Worm (Caenorhabditis elegans) whole organism, late embryonic: Measurements from ENCODE around the gene K09C6.8.

Experiments used
- C38D4.7 ChIP-seq: fragments of 200-800 bp; sonication (Bioruptor generic); optimal IDR thresholded peaks from 2 replicates; lab custom pipeline; 2018; ENCODE audit warnings: mild to moderate bottlenecking, missing genetic modification characterization, moderate library complexity, missing compliant biosample characterization
- F13H6.1 ChIP-seq: sonication (generic microtip); optimal IDR thresholded peaks from 2 replicates; lab custom pipeline; 2016; ENCODE audit warnings: missing genetic modification characterization, missing compliant biosample characterization
- K09A11.1 ChIP-seq: sonication (generic microtip); optimal IDR thresholded peaks from 2 replicates; lab custom pipeline; 2017; ENCODE audit warnings: antibody characterized with exemption, mild to moderate bottlenecking, missing genetic modification characterization, missing compliant biosample characterization; ENCODE audit not compliant: insufficient read depth
- Y22D7AL.16 ChIP-seq: sonication (generic microtip); optimal IDR thresholded peaks from 2 replicates; lab custom pipeline; 2016; ENCODE audit warnings: missing genetic modification characterization, missing compliant biosample characterization
- ama-1 ChIP-seq: fragments of 150-350 bp; optimal IDR thresholded peaks from 2 replicates; lab custom pipeline; 2014
- ceh-18 ChIP-seq: sonication (generic microtip); optimal IDR thresholded peaks from 2 replicates; lab custom pipeline; 2016; ENCODE audit warnings: missing genetic modification characterization, missing compliant biosample characterization
- ceh-19 ChIP-seq: fragments of 200-800 bp; sonication (Bioruptor generic); optimal IDR thresholded peaks from 2 replicates; lab custom pipeline; 2018; ENCODE audit warnings: mild to moderate bottlenecking, missing genetic modification characterization, missing compliant biosample characterization
- ceh-2 ChIP-seq: sonication (generic microtip); optimal IDR thresholded peaks from 2 replicates; lab custom pipeline; 2016; ENCODE audit warnings: missing genotype, missing genetic modification characterization, missing compliant biosample characterization
- ceh-31 ChIP-seq: sonication (generic microtip); optimal IDR thresholded peaks from 2 replicates; lab custom pipeline; 2016; ENCODE audit warnings: missing genetic modification characterization, missing compliant biosample characterization
- ceh-45 ChIP-seq: fragments of 200-800 bp; sonication (Bioruptor generic); IDR thresholded peaks from 2 replicates; pipeline ENCODE4 v1.3.6; 2022; ENCODE audit warnings: missing genetic modification reagents, missing genetic modification characterization, missing compliant biosample characterization
- ceh-6 ChIP-seq: fragments of 200-800 bp; sonication (Bioruptor generic); optimal IDR thresholded peaks from 2 replicates; lab custom pipeline; 2018; ENCODE audit warnings: mild to moderate bottlenecking, missing genetic modification characterization, missing compliant biosample characterization
- dmd-4 ChIP-seq: sonication (generic microtip); optimal IDR thresholded peaks from 2 replicates; lab custom pipeline; 2016; ENCODE audit warnings: borderline replicate concordance, missing genetic modification characterization, missing compliant biosample characterization
- hlh-8 ChIP-seq: sonication (generic microtip); optimal IDR thresholded peaks from 2 replicates; lab custom pipeline; 2016; ENCODE audit warnings: missing genotype, missing genetic modification characterization, missing compliant biosample characterization
- lim-6 ChIP-seq: sonication (generic microtip); optimal IDR thresholded peaks from 2 replicates; lab custom pipeline; 2016; ENCODE audit warnings: missing genetic modification characterization, missing compliant biosample characterization
- mec-3 ChIP-seq: sonication (generic microtip); optimal IDR thresholded peaks from 2 replicates; lab custom pipeline; 2016; ENCODE audit warnings: borderline replicate concordance, missing genetic modification characterization, missing compliant biosample characterization
- nhr-232 ChIP-seq: sonication (generic microtip); optimal IDR thresholded peaks from 2 replicates; lab custom pipeline; 2016; ENCODE audit warnings: missing genetic modification characterization, missing compliant biosample characterization
- npax-4 ChIP-seq: sonication (generic microtip); optimal IDR thresholded peaks from 2 replicates; lab custom pipeline; 2016; ENCODE audit warnings: missing genetic modification characterization, missing compliant biosample characterization
- pha-2 ChIP-seq: sonication (generic microtip); optimal IDR thresholded peaks from 2 replicates; lab custom pipeline; 2017; ENCODE audit warnings: mild to moderate bottlenecking, missing genetic modification characterization, missing compliant biosample characterization
- pha-4 ChIP-seq: fragments of 150-350 bp; optimal IDR thresholded peaks from 2 replicates; lab custom pipeline; 2018; ENCODE audit warnings: missing biosample characterization, missing genetic modification reagents, missing genetic modification characterization
- ref-2 ChIP-seq: sonication (generic microtip); optimal IDR thresholded peaks from 2 replicates; lab custom pipeline; 2016; ENCODE audit warnings: missing genetic modification characterization, missing compliant biosample characterization
- sox-2 ChIP-seq: fragments of 200-800 bp; sonication (Bioruptor generic); IDR thresholded peaks from 2 replicates; pipeline ENCODE4 v1.3.6; 2022; ENCODE audit warnings: missing genetic modification reagents, missing genetic modification characterization, missing compliant biosample characterization
- ttx-3 ChIP-seq: sonication (generic microtip); optimal IDR thresholded peaks from 2 replicates; lab custom pipeline; 2016; ENCODE audit warnings: missing genetic modification reagents, missing genetic modification characterization, missing compliant biosample characterization

K09C6.8 gene

ce11 chrV:797241-797640 lies 45.8 kb downstream of the K09C6.8 start:
- no peak for TF ChIP-seq ceh-6 (GFP tag; lab: Kevin White, UChicago)
- TF ChIP-seq ref-2 (tag; lab: Kevin White, UChicago): no peak
- no peak for TF ChIP-seq npax-4 (tag; lab: Kevin White, UChicago)
- no peak for TF ChIP-seq pha-2
- TF ChIP-seq Y22D7AL.16 (tag; lab: Kevin White, UChicago): no peak
- no peak for TF ChIP-seq ceh-45 (GFP tag; lab: Robert Waterston, UW)
- TF ChIP-seq sox-2 (GFP tag; lab: Robert Waterston, UW): no peak
- no peak for TF ChIP-seq pha-4 (tag; lab: Kevin White, UChicago)
- no peak for TF ChIP-seq nhr-232 (tag; lab: Kevin White, UChicago)
- no peak for TF ChIP-seq C38D4.7 (GFP tag; lab: Kevin White, UChicago)
- TF ChIP-seq ceh-18: no peak
- TF ChIP-seq dmd-4: no peak
- no peak for TF ChIP-seq lim-6 (tag; lab: Kevin White, UChicago)
- TF ChIP-seq ama-1: no peak
- TF ChIP-seq mec-3 (tag; lab: Kevin White, UChicago): no peak

- TF ChIP-seq ttx-3 (tag; lab: Kevin White, UChicago) (no peak), hlh-8 (tag; lab: Kevin White, UChicago) (no peak), ceh-45 (GFP tag; lab: Robert Waterston, UW) (no peak), npax-4 (tag; lab: Kevin White, UChicago) (no peak), K09A11.1 (tag; lab: Kevin White, UChicago) (no peak), C38D4.7 (GFP tag; lab: Kevin White, UChicago) (no peak), ceh-31 (no peak), F13H6.1 (tag; lab: Kevin White, UChicago) (no peak), ceh-19 (no peak), ceh-2 (tag; lab: Kevin White, UChicago) (no peak)
- TF ChIP-seq, all 69 proteins: peak for 0
Observed at ce11 chrV:794092-794491, 48.9 kb downstream of the K09C6.8 start.
